Fruit fly (Drosophila melanogaster) whole organism, prepupa: ENCODE measurements around the gene NK7.1.

Source experiments
- Blimp-1 ChIP-seq: fragments of 200-800 bp; sonication (Bioruptor generic); optimal IDR thresholded peaks from 3 replicates; lab custom pipeline; 2017; ENCODE audit warnings: missing biosample characterization, missing genetic modification characterization, mild to moderate bottlenecking, moderate library complexity, missing genetic modification reagents
- CG10631 ChIP-seq: fragments of 200-800 bp; sonication (Bioruptor generic); optimal IDR thresholded peaks from 2 replicates; lab custom pipeline; 2016; ENCODE audit warnings: missing biosample characterization, missing genetic modification characterization
- CG10669 ChIP-seq: fragments of 200-800 bp; sonication (Bioruptor generic); optimal IDR thresholded peaks from 3 replicates; lab custom pipeline; 2018; ENCODE audit warnings: missing biosample characterization, mild to moderate bottlenecking, missing genetic modification characterization, moderate library complexity
- CG11294 ChIP-seq: fragments of 200-800 bp; sonication (Bioruptor generic); IDR thresholded peaks from 2 replicates; pipeline ENCODE4 v1.3.6; 2022; ENCODE audit warnings: missing biosample characterization, missing genetic modification characterization
- CG11762 ChIP-seq: fragments of 200-800 bp; sonication (Bioruptor generic); optimal IDR thresholded peaks from 3 replicates; lab custom pipeline; 2016; ENCODE audit warnings: missing biosample characterization, missing genetic modification characterization; ENCODE audit not compliant: insufficient read depth
- CG15336 ChIP-seq: fragments of 200-800 bp; sonication (Bioruptor generic); IDR thresholded peaks from 2 replicates; pipeline ENCODE4 v1.3.6; 2022; ENCODE audit warnings: missing biosample characterization, missing genetic modification characterization
- CG1621 ChIP-seq: fragments of 200-800 bp; sonication (Bioruptor generic); optimal IDR thresholded peaks from 3 replicates; lab custom pipeline; 2018; ENCODE audit warnings: missing biosample characterization, mild to moderate bottlenecking, missing genetic modification characterization
- CG16779 ChIP-seq: fragments of 200-800 bp; sonication (Bioruptor generic); optimal IDR thresholded peaks from 3 replicates; lab custom pipeline; 2017; ENCODE audit warnings: missing biosample characterization, mild to moderate bottlenecking, missing genetic modification characterization
- CG34406 ChIP-seq: fragments of 200-800 bp; sonication (Bioruptor generic); optimal IDR thresholded peaks from 3 replicates; lab custom pipeline; 2016; ENCODE audit warnings: missing biosample characterization, missing genetic modification characterization
- CG3919 ChIP-seq: fragments of 200-800 bp; sonication (Bioruptor generic); optimal IDR thresholded peaks from 3 replicates; lab custom pipeline; 2016; ENCODE audit warnings: missing biosample characterization, missing genetic modification characterization
- CG4318 ChIP-seq: fragments of 200-800 bp; sonication (Bioruptor generic); optimal IDR thresholded peaks from 3 replicates; lab custom pipeline; 2017; ENCODE audit warnings: missing biosample characterization, mild to moderate bottlenecking, missing genetic modification characterization
- CG6163 ChIP-seq: fragments of 200-800 bp; sonication (Bioruptor generic); IDR thresholded peaks from 3 replicates; pipeline ENCODE4 v1.3.6; 2022; ENCODE audit warnings: missing biosample characterization, missing genetic modification characterization
- CG6792 ChIP-seq: fragments of 200-800 bp; sonication (Bioruptor generic); optimal IDR thresholded peaks from 3 replicates; lab custom pipeline; 2016; ENCODE audit warnings: missing biosample characterization, missing genetic modification characterization
- CG6808 ChIP-seq: fragments of 200-800 bp; sonication (Bioruptor generic); optimal IDR thresholded peaks from 3 replicates; lab custom pipeline; 2017; ENCODE audit warnings: missing biosample characterization, missing genetic modification characterization, mild to moderate bottlenecking, moderate library complexity, missing genetic modification reagents
- CG6854 ChIP-seq: fragments of 200-800 bp; sonication (Bioruptor generic); optimal IDR thresholded peaks from 2 replicates; lab custom pipeline; 2017; ENCODE audit warnings: missing biosample characterization, mild to moderate bottlenecking, missing genetic modification characterization
- CG7368 ChIP-seq: fragments of 200-800 bp; sonication (Bioruptor generic); optimal IDR thresholded peaks from 3 replicates; lab custom pipeline; 2016; ENCODE audit warnings: missing biosample characterization, missing genetic modification characterization
- CG8119 ChIP-seq: fragments of 200-800 bp; sonication (Bioruptor generic); IDR thresholded peaks from 3 replicates; pipeline ENCODE4 v1.3.6; 2022; ENCODE audit warnings: missing biosample characterization, missing genetic modification characterization
- CG8319 ChIP-seq: fragments of 200-800 bp; sonication (Bioruptor generic); optimal IDR thresholded peaks from 3 replicates; lab custom pipeline; 2016; ENCODE audit warnings: missing biosample characterization, missing genetic modification characterization
- CG9139 ChIP-seq: fragments of 200-800 bp; sonication (Bioruptor generic); optimal IDR thresholded peaks from 3 replicates; lab custom pipeline; 2017; ENCODE audit warnings: missing biosample characterization, mild to moderate bottlenecking, missing genetic modification characterization
- Eip78C ChIP-seq: fragments of 200-800 bp; sonication (Bioruptor generic); peaks from one replicate; lab custom pipeline; 2016; ENCODE audit warnings: missing biosample characterization, missing genetic modification characterization
- Eip93F ChIP-seq: fragments of 200-800 bp; sonication (Bioruptor generic); optimal IDR thresholded peaks from 2 replicates; lab custom pipeline; 2016; ENCODE audit warnings: missing biosample characterization, mild to moderate bottlenecking, missing genetic modification characterization
- Ets96B ChIP-seq: fragments of 200-800 bp; optimal IDR thresholded peaks from 2 replicates; lab custom pipeline; 2019; ENCODE audit warnings: missing biosample characterization, mild to moderate bottlenecking, missing genetic modification characterization, moderate library complexity
- Gug ChIP-seq: fragments of 200-800 bp; sonication (Bioruptor generic); IDR thresholded peaks from 2 replicates; pipeline ENCODE4 v1.3.6; 2022; ENCODE audit warnings: missing biosample characterization, missing genetic modification characterization
- Hr38 ChIP-seq: sonication (Bioruptor generic); optimal IDR thresholded peaks from 2 replicates; lab custom pipeline; 2016; ENCODE audit warnings: missing biosample characterization, missing genetic modification characterization
- Hr4 ChIP-seq: fragments of 200-800 bp; sonication (Bioruptor generic); optimal IDR thresholded peaks from 3 replicates; lab custom pipeline; 2016; ENCODE audit warnings: missing biosample characterization, missing genetic modification characterization
- Lpt ChIP-seq: fragments of 200-800 bp; sonication (Bioruptor generic); optimal IDR thresholded peaks from 3 replicates; lab custom pipeline; 2016; ENCODE audit warnings: missing biosample characterization, missing genetic modification characterization
- Met ChIP-seq: fragments of 200-800 bp; sonication (Bioruptor generic); optimal IDR thresholded peaks from 3 replicates; lab custom pipeline; 2016; ENCODE audit warnings: missing biosample characterization, missing genetic modification characterization
- OdsH ChIP-seq: fragments of 200-800 bp; sonication (Bioruptor generic); optimal IDR thresholded peaks from 3 replicates; lab custom pipeline; 2016; ENCODE audit warnings: missing biosample characterization, missing genetic modification characterization
- Smox ChIP-seq: fragments of 200-800 bp; sonication (Bioruptor generic); optimal IDR thresholded peaks from 3 replicates; lab custom pipeline; 2016; ENCODE audit warnings: missing biosample characterization, missing genetic modification characterization
- Sox102F ChIP-seq: fragments of 200-800 bp; sonication (Bioruptor generic); optimal IDR thresholded peaks from 2 replicates; lab custom pipeline; 2016; ENCODE audit warnings: missing biosample characterization, mild to moderate bottlenecking, missing genetic modification characterization
- Sox14 ChIP-seq: fragments of 200-800 bp; sonication (Bioruptor generic); optimal IDR thresholded peaks from 3 replicates; lab custom pipeline; 2016; ENCODE audit warnings: missing biosample characterization, missing genetic modification characterization
- Sox15 ChIP-seq: fragments of 200-800 bp; sonication (Bioruptor generic); optimal IDR thresholded peaks from 3 replicates; lab custom pipeline; 2016; ENCODE audit warnings: missing biosample characterization, missing genetic modification characterization
- acj6 ChIP-seq: fragments of 200-800 bp; sonication (Bioruptor generic); optimal IDR thresholded peaks from 3 replicates; lab custom pipeline; 2016; ENCODE audit warnings: missing biosample characterization, missing genetic modification characterization
- cyc ChIP-seq: fragments of 200-800 bp; sonication (Bioruptor generic); optimal IDR thresholded peaks from 3 replicates; lab custom pipeline; 2016; ENCODE audit warnings: missing biosample characterization, missing genetic modification characterization
- dac ChIP-seq: fragments of 200-800 bp; sonication (Bioruptor generic); optimal IDR thresholded peaks from 2 replicates; lab custom pipeline; 2017; ENCODE audit warnings: missing biosample characterization, mild to moderate bottlenecking, missing genetic modification characterization
- dsx ChIP-seq: fragments of 200-800 bp; optimal IDR thresholded peaks from 3 replicates; lab custom pipeline; 2019; ENCODE audit warnings: missing biosample characterization, mild to moderate bottlenecking, missing genetic modification characterization, moderate library complexity; ENCODE audit not compliant: poor library complexity, severe bottlenecking
- eg ChIP-seq: fragments of 200-800 bp; sonication (Bioruptor generic); IDR thresholded peaks from 3 replicates; pipeline ENCODE4 v1.3.6; 2022; ENCODE audit warnings: missing biosample characterization, missing genetic modification characterization
- esn ChIP-seq: fragments of 200-800 bp; sonication (Bioruptor generic); optimal IDR thresholded peaks from 2 replicates; lab custom pipeline; 2016; ENCODE audit warnings: missing biosample characterization, mild to moderate bottlenecking, missing genetic modification characterization, moderate library complexity
- fd59A ChIP-seq: fragments of 200-800 bp; sonication (Bioruptor generic); optimal IDR thresholded peaks from 2 replicates; lab custom pipeline; 2017; ENCODE audit warnings: missing biosample characterization, mild to moderate bottlenecking, missing genetic modification characterization, missing genetic modification reagents
- fd85E ChIP-seq: fragments of 200-800 bp; sonication (Bioruptor generic); optimal IDR thresholded peaks from 3 replicates; lab custom pipeline; 2016; ENCODE audit warnings: missing biosample characterization, missing genetic modification characterization
- fkh ChIP-seq: fragments of 200-800 bp; sonication (Bioruptor generic); optimal IDR thresholded peaks from 3 replicates; lab custom pipeline; 2017; ENCODE audit warnings: missing biosample characterization, mild to moderate bottlenecking, missing genetic modification characterization, moderate library complexity
- lz ChIP-seq: fragments of 200-800 bp; sonication (Bioruptor generic); optimal IDR thresholded peaks from 3 replicates; lab custom pipeline; 2016; ENCODE audit warnings: missing biosample characterization, missing genetic modification characterization
- net ChIP-seq: fragments of 200-800 bp; sonication (Bioruptor generic); optimal IDR thresholded peaks from 3 replicates; lab custom pipeline; 2016; ENCODE audit warnings: missing biosample characterization, missing genetic modification characterization
- pdm3 ChIP-seq: fragments of 200-800 bp; sonication (Bioruptor generic); optimal IDR thresholded peaks from 3 replicates; lab custom pipeline; 2016; ENCODE audit warnings: missing biosample characterization, missing genetic modification characterization
- salr ChIP-seq, 2 experiments: fragments of 200-800 bp; sonication (Bioruptor generic); optimal IDR thresholded peaks; 3 replicates each; lab custom pipeline; 2016 to 2018; ENCODE audit warnings: missing biosample characterization in 2 of 2, missing genetic modification characterization in 2 of 2, mild to moderate bottlenecking in 1 of 2
- spab ChIP-seq: fragments of 200-800 bp; sonication (Bioruptor generic); optimal IDR thresholded peaks from 2 replicates; lab custom pipeline; 2017; ENCODE audit warnings: missing biosample characterization, mild to moderate bottlenecking, missing genetic modification characterization, missing genetic modification reagents
- ss ChIP-seq, 2 experiments: fragments of 200-800 bp; sonication (Bioruptor generic); optimal IDR thresholded peaks; 2 replicates in 1 of 2; 3 replicates in 1 of 2; lab custom pipeline; 2017 to 2018; ENCODE audit warnings: mild to moderate bottlenecking in 2 of 2, missing biosample characterization in 2 of 2, missing genetic modification characterization in 2 of 2, moderate library complexity in 1 of 2
- svp ChIP-seq: fragments of 200-800 bp; sonication (Bioruptor generic); peaks from one replicate; lab custom pipeline; 2016; ENCODE audit warnings: missing biosample characterization, missing genetic modification characterization
- topi ChIP-seq: fragments of 200-800 bp; sonication (Bioruptor generic); optimal IDR thresholded peaks from 3 replicates; lab custom pipeline; 2016; ENCODE audit warnings: missing biosample characterization, missing genetic modification characterization

The NK7.1 gene

DNA sequence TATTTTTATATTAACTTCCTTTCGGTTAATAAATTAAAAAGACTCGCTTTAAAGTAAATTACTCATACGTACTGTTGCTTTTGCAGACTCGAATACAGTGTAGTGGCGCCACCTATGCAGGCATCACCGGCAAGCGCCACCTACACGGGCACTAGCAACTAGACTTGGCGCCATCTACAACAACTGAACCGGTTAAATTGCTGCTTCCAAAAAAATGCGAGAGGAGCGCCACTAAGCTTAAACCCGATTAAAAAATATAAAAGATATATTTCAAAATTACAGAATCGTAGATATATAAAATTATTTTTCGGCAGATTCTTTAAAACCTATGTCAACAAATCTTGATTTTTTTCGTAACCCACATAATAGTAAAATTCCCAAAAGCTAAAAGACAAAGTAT, 18.5 kb upstream of the NK7.1 start (continued):
- TF ChIP-seq fd59A (GFP tag; lab: Kevin White, UChicago) (no peak), fd85E (GFP tag; lab: Kevin White, UChicago) (no peak), CG8319 (GFP tag; lab: Kevin White, UChicago) (peak; percentile 70), Hr4 (peak; percentile 21), CG3919 (GFP tag; lab: Kevin White, UChicago) (peak; percentile 90), svp (peak; percentile 64), CG8119 (GFP tag; lab: Robert Waterston, UW) (no peak), salr (GFP tag; optimal IDR thresholded peaks at IDR 0.05; lab: Kevin White, UChicago) (peak in 1 of 2 experiments; percentile 31)

DNA sequence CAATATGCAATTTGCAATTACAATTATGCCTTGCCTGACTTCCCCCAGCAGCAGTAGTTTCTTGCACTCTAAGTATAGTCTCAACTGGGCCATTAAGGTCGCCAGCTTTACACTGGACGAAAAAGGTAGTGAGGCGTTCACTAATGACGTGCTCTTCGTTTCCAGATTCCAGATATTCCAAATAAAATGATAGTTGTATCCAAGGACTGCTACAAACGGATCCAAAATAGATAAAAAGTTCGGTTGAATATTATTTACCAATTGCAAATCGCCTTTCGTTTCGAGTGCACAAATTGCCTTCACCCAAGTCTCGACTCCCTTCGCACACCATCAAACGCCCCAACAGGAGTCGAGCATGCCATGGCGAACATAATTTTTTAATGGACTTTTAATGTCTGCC, 17.7 kb upstream of the NK7.1 start:
- TF ChIP-seq Eip93F (GFP tag; lab: Kevin White, UChicago) (no peak), CG6792 (peak; percentile 42), pdm3 (GFP tag; lab: Kevin White, UChicago) (peak; percentile 75), CG6808 (GFP tag; lab: Kevin White, UChicago) (peak; percentile 46), acj6 (GFP tag; lab: Kevin White, UChicago) (peak; percentile 45), lz (GFP tag; lab: Kevin White, UChicago) (peak; percentile 35), Hr38 (GFP tag; lab: Kevin White, UChicago) (no peak), Eip78C (peak; percentile 88), Lpt (peak; percentile 54), Blimp-1 (no peak), CG4318 (GFP tag; lab: Kevin White, UChicago) (peak; percentile 43), fkh (GFP tag; lab: Kevin White, UChicago) (no peak), topi (GFP tag; lab: Kevin White, UChicago) (peak; percentile 25), cyc (peak; percentile 26), CG7368 (GFP tag; lab: Kevin White, UChicago) (peak; percentile 52), spab (GFP tag; lab: Kevin White, UChicago) (peak; percentile 31), CG10631 (GFP tag; lab: Kevin White, UChicago) (peak; percentile 65), fd59A (GFP tag; lab: Kevin White, UChicago) (peak; percentile 54), CG15336 (peak; percentile 86), salr (GFP tag; optimal IDR thresholded peaks at IDR 0.05; lab: Kevin White, UChicago) (peak; percentile 45 to 68), eg (peak; percentile 85), fd85E (GFP tag; lab: Kevin White, UChicago) (no peak), svp (peak; percentile 72), Sox102F (GFP tag; lab: Kevin White, UChicago) (peak; percentile 1), Smox (no peak), dsx (GFP tag; lab: Kevin White, UChicago) (peak; percentile 66), esn (GFP tag; lab: Kevin White, UChicago) (peak; percentile 37), Ets96B (peak; percentile 54), CG16779 (tag; lab: Kevin White, UChicago) (peak; percentile 34), CG34406 (peak; percentile 20), Sox15 (GFP tag; lab: Kevin White, UChicago) (peak; percentile 20), net (GFP tag; lab: Kevin White, UChicago) (peak; percentile 64), ss (GFP tag; optimal IDR thresholded peaks at IDR 0.05; lab: Kevin White, UChicago) (peak in 1 of 2 experiments; percentile 10), CG1621 (tag; lab: Kevin White, UChicago) (peak; percentile 49), Met (GFP tag; lab: Kevin White, UChicago) (peak; percentile 15), CG8319 (GFP tag; lab: Kevin White, UChicago) (peak; percentile 24), CG10669 (GFP tag; lab: Kevin White, UChicago) (peak; percentile 62), OdsH (GFP tag; lab: Kevin White, UChicago) (peak; percentile 73), CG6163 (GFP tag; lab: Robert Waterston, UW) (peak; percentile 78), Hr4 (peak; percentile 80), dac (GFP tag; lab: Kevin White, UChicago) (no peak), Sox14 (GFP tag; lab: Kevin White, UChicago) (peak; percentile 67), CG11762 (GFP tag; lab: Kevin White, UChicago) (no peak), Gug (GFP tag; lab: Robert Waterston, UW) (peak; percentile 41; the same call in 1 of the 2 replicates), CG9139 (no peak), CG6854 (GFP tag; lab: Kevin White, UChicago) (no peak), CG11294 (GFP tag; lab: Robert Waterston, UW) (peak; percentile 64; the same call in 1 of the 2 replicates)
